Fruit fly (Drosophila melanogaster) whole organism, pupa: ENCODE results near the gene CG34299.

Experiments used
- CG13204 ChIP-seq: fragments of 200-800 bp; sonication (Bioruptor generic); optimal IDR thresholded peaks from 2 replicates; lab custom pipeline; 2018; ENCODE audit warnings: missing biosample characterization, mild to moderate bottlenecking, missing genetic modification characterization, moderate library complexity
- CG8159 ChIP-seq: fragments of 200-800 bp; sonication (Bioruptor generic); optimal IDR thresholded peaks from 3 replicates; lab custom pipeline; 2018; ENCODE audit warnings: missing biosample characterization, mild to moderate bottlenecking, missing genetic modification characterization, moderate library complexity
- CG8301 ChIP-seq: fragments of 200-800 bp; sonication (Bioruptor generic); optimal IDR thresholded peaks from 2 replicates; lab custom pipeline; 2018; ENCODE audit warnings: missing biosample characterization, mild to moderate bottlenecking, missing genetic modification characterization
- Pif1B ChIP-seq: fragments of 200-800 bp; sonication (Bioruptor generic); optimal IDR thresholded peaks from 3 replicates; lab custom pipeline; 2016; ENCODE audit warnings: missing biosample characterization, missing genetic modification characterization

dm6 chr3R:30272858-30273379 lies 23.5 kb downstream of the CG34299 start:
- TF ChIP-seq CG8159, result no peak
- no peak for TF ChIP-seq CG13204
- no peak for TF ChIP-seq Pif1B (GFP tag; lab: Kevin White, UChicago)
- no peak for TF ChIP-seq CG8301 (tag; lab: Kevin White, UChicago)
